Worm (Caenorhabditis elegans) whole organism, L4 larva: ENCODE results near the gene rbm-22.

ENCODE experiments used
- ZK546.5 ChIP-seq, 2 experiments: sonication (generic microtip); optimal IDR thresholded peaks; 2 replicates each; lab custom pipeline; 2017; ENCODE audit warnings: missing biosample characterization in 2 of 2, missing genetic modification characterization in 2 of 2
- aly-2 ChIP-seq: sonication (generic microtip); optimal IDR thresholded peaks from 2 replicates; lab custom pipeline; 2018; ENCODE audit warnings: missing biosample characterization, missing genetic modification characterization
- ama-1 ChIP-seq: fragments of 150-350 bp; optimal IDR thresholded peaks from 2 replicates; lab custom pipeline; 2014; ENCODE audit warnings: inconsistent platforms, mixed read lengths
- egl-27 ChIP-seq: sonication (generic microtip); optimal IDR thresholded peaks from 3 replicates; lab custom pipeline; 2017; ENCODE audit warnings: missing biosample characterization, missing genetic modification reagents, missing genetic modification characterization
- fkh-10 ChIP-seq: fragments of 150-350 bp; optimal IDR thresholded peaks from 2 replicates; lab custom pipeline; 2014; ENCODE audit warnings: missing biosample characterization, missing genetic modification reagents, missing genetic modification characterization
- fos-1 ChIP-seq: fragments of 150-350 bp; optimal IDR thresholded peaks from 2 replicates; lab custom pipeline; 2014; ENCODE audit warnings: missing biosample characterization, missing genetic modification characterization
- jun-1 ChIP-seq: fragments of 150-350 bp; optimal IDR thresholded peaks from 2 replicates; lab custom pipeline; 2014; ENCODE audit warnings: missing biosample characterization, missing genetic modification reagents, missing genetic modification characterization
- nhr-11 ChIP-seq: fragments of 150-350 bp; optimal IDR thresholded peaks from 2 replicates; lab custom pipeline; 2014; ENCODE audit warnings: missing biosample characterization, missing genetic modification characterization
- nhr-237 ChIP-seq: sonication (generic microtip); optimal IDR thresholded peaks from 2 replicates; lab custom pipeline; 2017; ENCODE audit warnings: missing biosample characterization, missing genetic modification characterization
- pha-4 ChIP-seq, 2 experiments: fragments of 150-350 bp in 1 of 2; fragments of 200-800 bp in 1 of 2; sonication (Bioruptor generic) in 1 of 2; IDR thresholded peaks in 1 of 2; optimal IDR thresholded peaks in 1 of 2; 2 replicates each; pipeline versions ENCODE4 v1.3.6 to Lab custom; 2014 to 2022; ENCODE audit warnings: missing genetic modification characterization in 2 of 2, missing genetic modification reagents in 2 of 2, missing biosample characterization in 1 of 2, missing compliant biosample characterization in 1 of 2
- snpc-4 ChIP-seq: fragments of 150-350 bp; optimal IDR thresholded peaks from 2 replicates; lab custom pipeline; 2014; ENCODE audit warnings: missing biosample characterization, missing genetic modification characterization
- unc-62 ChIP-seq, 3 experiments: fragments of 150-350 bp in 1 of 3; sonication (generic microtip); optimal IDR thresholded peaks in 2 of 3; peaks in 1 of 3; 1 replicate in 1 of 3; 2 replicates in 2 of 3; lab custom pipeline; 2014 to 2017; ENCODE audit warnings: missing biosample characterization in 3 of 3, missing genetic modification characterization in 3 of 3, missing genetic modification reagents in 3 of 3, missing genotype in 1 of 3

- TF ChIP-seq fkh-10 (no peak), unc-62 (GFP tag; optimal IDR thresholded peaks at IDR 0.05 in 1 of 2; lab: Kevin White, UChicago) (no peak), unc-62 (tag; optimal IDR thresholded peaks at IDR 0.05; lab: Kevin White, UChicago) (no peak), aly-2 (tag; lab: Kevin White, UChicago) (no peak), ama-1 (lab: Kevin White, UChicago) (peak; percentile 18), snpc-4 (tag; lab: Kevin White, UChicago) (no peak), nhr-11 (no peak), ZK546.5 (tag; optimal IDR thresholded peaks at IDR 0.05; lab: Kevin White, UChicago) (no peak), jun-1 (tag; lab: Kevin White, UChicago) (no peak), egl-27 (no peak), pha-4 (GFP tag; IDR thresholded peaks at IDR 0.05; lab: Robert Waterston, UW) (no peak), pha-4 (tag; optimal IDR thresholded peaks at IDR 0.05; lab: Kevin White, UChicago) (no peak), nhr-237 (no peak), fos-1 (tag; lab: Kevin White, UChicago) (no peak)
Measured at ce11 chrIV:10825383-10825782, 35.8 kb upstream of the rbm-22 start.
